Fruit fly (Drosophila melanogaster) whole organism: ENCODE results near the gene CG9072.

Source experiments
- CG8478 ChIP-seq: fragments of >200 bp; optimal IDR thresholded peaks from 2 replicates; lab custom pipeline; 2018; ENCODE audit warnings: inconsistent platforms
- Dll ChIP-seq: fragments of >200 bp; optimal IDR thresholded peaks from 2 replicates; lab custom pipeline; 2017
- EcR ChIP-seq, 2 experiments: fragments of >200 bp; optimal IDR thresholded peaks; 2 replicates each; lab custom pipeline; 2017; ENCODE audit warnings: missing biosample characterization in 2 of 2, missing genetic modification characterization in 2 of 2, missing genetic modification reagents in 2 of 2
- pan ChIP-seq: fragments of >200 bp; optimal IDR thresholded peaks from 2 replicates; lab custom pipeline; 2017
- psq ChIP-seq: fragments of >200 bp; optimal IDR thresholded peaks from 2 replicates; lab custom pipeline; 2017
- usp ChIP-seq: fragments of >200 bp; optimal IDR thresholded peaks from 2 replicates; lab custom pipeline; 2017; ENCODE audit warnings: missing biosample characterization, missing genetic modification characterization, mixed read lengths

Gene CG9072

dm6 chrX:15091159-15091558, 4.7 kb downstream of the CG9072 start:
- no peak for TF ChIP-seq CG8478 (lab: Kevin White, UChicago)
- TF ChIP-seq usp (GFP tag; lab: Kevin White, UChicago): no peak

dm6 chrX:15090371-15090770, 5.5 kb downstream of the CG9072 start:
- TF ChIP-seq pan: no peak
- no peak for TF ChIP-seq psq
- TF ChIP-seq Dll (lab: Kevin White, UChicago): no peak

dm6 chrX:15089146-15089698, 6.6 kb downstream of the CG9072 start, which contains the start of gene Rab3-GEF:
Rab3-GEF (plus strand) TSS chrX:15089682.
- no peak for TF ChIP-seq Dll (lab: Kevin White, UChicago)
- no peak for TF ChIP-seq pan
- no peak for TF ChIP-seq CG8478 (lab: Kevin White, UChicago)
- no peak for TF ChIP-seq psq
- no peak for TF ChIP-seq EcR (GFP tag; optimal IDR thresholded peaks at IDR 0.05; lab: Kevin White, UChicago)
- no peak for TF ChIP-seq usp (GFP tag; lab: Kevin White, UChicago)

- TF ChIP-seq psq (no peak), pan (no peak), Dll (lab: Kevin White, UChicago) (no peak), usp (GFP tag; lab: Kevin White, UChicago) (no peak), CG8478 (lab: Kevin White, UChicago) (no peak)
These were observed 9.9 kb downstream of the CG9072 start, which contains the start of the genes CG15027 and Dbct for dm6 chrX:15085777-15086510. CG15027 (minus strand) TSS chrX:15085827. Dbct (plus strand) TSS chrX:15086125.

dm6 chrX:15084580-15085138, 11.2 kb downstream of the CG9072 start, which contains the start of gene Cox17:
Cox17 (minus strand) TSS chrX:15084699.
- TF ChIP-seq psq: no peak
- TF ChIP-seq Dll (lab: Kevin White, UChicago): no peak
- no peak for TF ChIP-seq EcR (GFP tag; optimal IDR thresholded peaks at IDR 0.05; lab: Kevin White, UChicago)
- no peak for TF ChIP-seq pan
- no peak for TF ChIP-seq usp (GFP tag; lab: Kevin White, UChicago)
- TF ChIP-seq CG8478 (lab: Kevin White, UChicago): no peak

- TF ChIP-seq pan (no peak), Dll (lab: Kevin White, UChicago) (no peak), psq (no peak), EcR (GFP tag; optimal IDR thresholded peaks at IDR 0.05; lab: Kevin White, UChicago) (no peak), usp (GFP tag; lab: Kevin White, UChicago) (no peak), CG8478 (lab: Kevin White, UChicago) (no peak)
These were observed 13.2 kb downstream of the CG9072 start, which contains the start of gene CG33178 for dm6 chrX:15082681-15083080. CG33178 (plus strand) TSS chrX:15082827.

- TF ChIP-seq Dll (lab: Kevin White, UChicago) (no peak), psq (no peak), EcR (GFP tag; optimal IDR thresholded peaks at IDR 0.05; lab: Kevin White, UChicago) (no peak), pan (no peak), usp (GFP tag; lab: Kevin White, UChicago) (no peak)
These were observed 15.0 kb downstream of the CG9072 start, which contains the start of gene CG33177 for dm6 chrX:15080780-15081402. CG33177 (plus strand) TSS chrX:15081367.

- TF ChIP-seq usp (GFP tag; lab: Kevin White, UChicago) (no peak), Dll (lab: Kevin White, UChicago) (no peak), pan (no peak), psq (no peak), EcR (GFP tag; optimal IDR thresholded peaks at IDR 0.05; lab: Kevin White, UChicago) (no peak), CG8478 (lab: Kevin White, UChicago) (no peak)
These were observed 15.9 kb downstream of the CG9072 start for dm6 chrX:15079945-15080344.

dm6 chrX:15079163-15079809, 16.6 kb downstream of the CG9072 start:
- TF ChIP-seq pan: no peak
- no peak for TF ChIP-seq psq
- no peak for TF ChIP-seq Dll (lab: Kevin White, UChicago)
- no peak for TF ChIP-seq CG8478 (lab: Kevin White, UChicago)
- no peak for TF ChIP-seq usp (GFP tag; lab: Kevin White, UChicago)
- TF ChIP-seq EcR (GFP tag; optimal IDR thresholded peaks at IDR 0.05; lab: Kevin White, UChicago): no peak

- TF ChIP-seq CG8478 (lab: Kevin White, UChicago): no peak
- no peak for TF ChIP-seq EcR (GFP tag; optimal IDR thresholded peaks at IDR 0.05; lab: Kevin White, UChicago)
- no peak for TF ChIP-seq pan
- TF ChIP-seq usp (GFP tag; lab: Kevin White, UChicago): no peak
- no peak for TF ChIP-seq psq
- TF ChIP-seq Dll (lab: Kevin White, UChicago): no peak
These were observed 17.4 kb downstream of the CG9072 start for dm6 chrX:15078394-15078793.

dm6 chrX:15077576-15078136, 18.2 kb downstream of the CG9072 start:
- no peak for TF ChIP-seq usp (GFP tag; lab: Kevin White, UChicago)
- no peak for TF ChIP-seq psq
- TF ChIP-seq EcR (GFP tag; optimal IDR thresholded peaks at IDR 0.05; lab: Kevin White, UChicago): no peak
- no peak for TF ChIP-seq pan
- no peak for TF ChIP-seq CG8478 (lab: Kevin White, UChicago)
- no peak for TF ChIP-seq Dll (lab: Kevin White, UChicago)
